Worm (Caenorhabditis elegans): ENCODE measurements around the gene K08B12.3.

DNA sequence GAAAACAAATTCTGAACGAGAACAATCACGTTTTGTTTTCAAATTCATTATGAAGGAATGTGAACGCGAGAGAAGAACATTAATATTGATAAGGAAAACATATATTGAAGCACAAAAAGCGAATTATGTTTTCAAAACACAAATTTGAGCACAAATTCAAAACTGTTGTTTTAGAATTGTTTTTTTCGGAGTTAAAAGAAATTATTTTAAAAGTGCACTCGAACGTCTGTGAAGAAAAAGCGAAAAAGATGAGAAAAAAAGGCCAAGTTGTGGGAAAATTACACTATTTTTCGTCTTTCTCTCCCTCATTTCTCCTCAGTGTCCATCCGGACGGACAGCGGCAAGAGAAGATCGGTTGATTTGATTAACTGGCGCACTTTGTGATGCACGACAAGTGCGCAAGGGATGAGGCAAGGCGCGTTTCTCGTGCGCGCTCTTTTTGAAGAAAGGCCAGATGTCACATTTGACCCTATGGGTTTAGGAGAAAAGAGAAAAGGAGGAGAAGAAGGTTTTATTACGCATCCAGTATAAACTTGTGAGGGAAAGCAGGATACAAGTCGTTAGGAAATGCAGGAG lies 32.3 kb downstream of the K08B12.3 start, which contains the start of gene mrck-1:
- TF ChIP-seq nhr-77 (tag; optimal IDR thresholded peaks at IDR 0.05) (no peak), R02D3.7 (tag; optimal IDR thresholded peaks at IDR 0.05) (peak; percentile 43), nhr-237 (tag; optimal IDR thresholded peaks at IDR 0.05) (no peak)
